Fruit fly (Drosophila melanogaster) whole organism, pupa: ENCODE data around the gene sip3.

Experiments used
- CG10348 ChIP-seq: fragments of 200-800 bp; sonication (Bioruptor generic); IDR thresholded peaks from 2 replicates; pipeline ENCODE4 v1.3.6; 2022; ENCODE audit warnings: missing biosample characterization, missing genetic modification characterization
- CG12605 ChIP-seq: fragments of 200-800 bp; sonication (Bioruptor generic); IDR thresholded peaks from 2 replicates; pipeline ENCODE4 v1.3.6; 2022; ENCODE audit warnings: missing biosample characterization, missing genetic modification characterization
- CG13204 ChIP-seq: fragments of 200-800 bp; sonication (Bioruptor generic); optimal IDR thresholded peaks from 2 replicates; lab custom pipeline; 2018; ENCODE audit warnings: missing biosample characterization, mild to moderate bottlenecking, missing genetic modification characterization, moderate library complexity
- CG14655 ChIP-seq: fragments of 200-800 bp; sonication (Bioruptor generic); optimal IDR thresholded peaks from 3 replicates; lab custom pipeline; 2017; ENCODE audit warnings: mild to moderate bottlenecking, missing biosample characterization, missing genetic modification reagents, missing genetic modification characterization
- CG15710 ChIP-seq: fragments of 200-800 bp; sonication (Bioruptor generic); optimal IDR thresholded peaks from 2 replicates; lab custom pipeline; 2018; ENCODE audit warnings: missing biosample characterization, mild to moderate bottlenecking, missing genetic modification characterization, moderate library complexity
- CG17806 ChIP-seq: fragments of 200-800 bp; sonication (Bioruptor generic); optimal IDR thresholded peaks from 2 replicates; lab custom pipeline; 2018; ENCODE audit warnings: missing biosample characterization, mild to moderate bottlenecking, missing genetic modification characterization, moderate library complexity
- CG32121 ChIP-seq: fragments of 200-800 bp; sonication (Bioruptor generic); IDR thresholded peaks from 2 replicates; pipeline ENCODE4 v1.3.6; 2022; ENCODE audit warnings: missing biosample characterization, missing genetic modification characterization
- CG34367 ChIP-seq: fragments of 200-800 bp; sonication (Bioruptor generic); optimal IDR thresholded peaks from 2 replicates; lab custom pipeline; 2018; ENCODE audit warnings: missing biosample characterization, mild to moderate bottlenecking, missing genetic modification characterization
- CG4496 ChIP-seq: fragments of 200-800 bp; sonication (Bioruptor generic); IDR thresholded peaks from 3 replicates; pipeline ENCODE4 v1.3.6; 2022; ENCODE audit warnings: missing biosample characterization, missing genetic modification characterization
- CG8159 ChIP-seq: fragments of 200-800 bp; sonication (Bioruptor generic); optimal IDR thresholded peaks from 3 replicates; lab custom pipeline; 2018; ENCODE audit warnings: missing biosample characterization, mild to moderate bottlenecking, missing genetic modification characterization, moderate library complexity
- CG8301 ChIP-seq: fragments of 200-800 bp; sonication (Bioruptor generic); optimal IDR thresholded peaks from 2 replicates; lab custom pipeline; 2018; ENCODE audit warnings: missing biosample characterization, mild to moderate bottlenecking, missing genetic modification characterization
- CG9948 ChIP-seq: fragments of 200-800 bp; sonication (Bioruptor generic); optimal IDR thresholded peaks from 2 replicates; lab custom pipeline; 2018; ENCODE audit warnings: missing biosample characterization, mild to moderate bottlenecking, missing genetic modification characterization, moderate library complexity
- D1 ChIP-seq: fragments of 200-800 bp; sonication (Bioruptor generic); optimal IDR thresholded peaks from 2 replicates; lab custom pipeline; 2018; ENCODE audit warnings: missing biosample characterization, mild to moderate bottlenecking, missing genetic modification characterization, moderate library complexity
- EcR ChIP-seq: fragments of 200-800 bp; sonication (Bioruptor generic); optimal IDR thresholded peaks from 3 replicates; lab custom pipeline; 2019; ENCODE audit warnings: missing biosample characterization, missing genetic modification characterization, mild to moderate bottlenecking, moderate library complexity, missing genetic modification reagents
- Ets98B ChIP-seq: fragments of 200-800 bp; sonication (Bioruptor generic); IDR thresholded peaks from 2 replicates; pipeline ENCODE4 v1.3.6; 2022; ENCODE audit warnings: missing biosample characterization, missing genetic modification characterization
- Pif1A ChIP-seq: fragments of 200-800 bp; sonication (Bioruptor generic); optimal IDR thresholded peaks from 3 replicates; lab custom pipeline; 2016; ENCODE audit warnings: missing biosample characterization, missing genetic modification characterization
- Pif1B ChIP-seq: fragments of 200-800 bp; sonication (Bioruptor generic); optimal IDR thresholded peaks from 3 replicates; lab custom pipeline; 2016; ENCODE audit warnings: missing biosample characterization, missing genetic modification characterization
- Snoo ChIP-seq: fragments of 200-800 bp; sonication (Bioruptor generic); optimal IDR thresholded peaks from 3 replicates; lab custom pipeline; 2017; ENCODE audit warnings: missing biosample characterization, mild to moderate bottlenecking, missing genetic modification characterization, inconsistent platforms
- fd96Ca ChIP-seq: fragments of 200-800 bp; sonication (Bioruptor generic); IDR thresholded peaks from 3 replicates; pipeline ENCODE4 v1.3.6; 2022; ENCODE audit warnings: missing biosample characterization, missing genetic modification characterization
- gl ChIP-seq: fragments of 200-800 bp; sonication (Bioruptor generic); optimal IDR thresholded peaks from 2 replicates; lab custom pipeline; 2018; ENCODE audit warnings: missing biosample characterization, mild to moderate bottlenecking, missing genetic modification characterization
- rn ChIP-seq: fragments of 200-800 bp; sonication (Bioruptor generic); IDR thresholded peaks from 2 replicates; pipeline ENCODE4 v1.3.6; 2022; ENCODE audit warnings: missing biosample characterization, missing genetic modification characterization

Gene sip3

DNA sequence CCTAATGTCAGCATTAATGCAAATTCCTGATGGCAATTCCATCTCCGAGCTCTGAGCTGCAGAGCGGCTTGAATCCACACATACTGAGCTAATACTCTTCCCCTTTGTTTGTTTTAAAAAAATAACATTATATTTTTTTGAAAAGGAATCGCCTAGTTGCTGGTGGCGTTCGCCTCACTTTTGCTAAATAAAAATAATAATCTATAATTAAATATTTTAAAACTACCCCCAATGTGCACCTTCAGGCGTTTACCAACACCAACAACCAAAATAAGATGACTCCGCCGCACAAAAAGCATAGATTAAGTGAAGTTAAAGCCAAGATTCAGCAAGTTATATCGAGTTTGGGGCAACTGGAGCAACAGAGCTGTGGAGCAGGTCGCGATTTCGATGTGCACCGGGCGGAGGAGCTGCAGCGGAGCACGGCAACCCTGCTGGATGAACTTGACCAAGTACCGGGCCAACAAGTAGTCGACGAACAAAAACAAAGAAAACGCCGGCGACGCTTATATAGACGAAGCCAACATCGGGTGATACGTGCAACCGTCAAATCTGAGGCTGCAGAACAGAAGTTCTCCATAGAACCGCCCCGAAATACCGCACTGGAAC, 27.9 kb upstream of the sip3 start, which contains the start of gene CG1896:
Gene CG1896 (plus strand): TSS at position 239 of the 609 bp plus-strand sequence.
- TF ChIP-seq CG12605 (GFP tag; lab: Robert Waterston, UW) (peak; percentile 23; the same call in 1 of the 2 replicates), CG34367 (peak; percentile 21), CG13204 (GFP tag; lab: Kevin White, UChicago) (no peak), CG10348 (no peak), Ets98B (GFP tag; lab: Robert Waterston, UW) (peak; percentile 70), CG8301 (tag; lab: Kevin White, UChicago) (peak; percentile 40), CG14655 (no peak), Pif1B (peak; percentile 75), CG32121 (GFP tag; lab: Robert Waterston, UW) (peak; percentile 51), CG15710 (tag; lab: Kevin White, UChicago) (peak; percentile 51), Pif1A (GFP tag; lab: Kevin White, UChicago) (peak; percentile 62), CG9948 (tag; lab: Kevin White, UChicago) (peak; percentile 24), rn (peak; percentile 52; the same call in 1 of the 2 replicates), Snoo (tag; lab: Kevin White, UChicago) (peak; percentile 65), CG8159 (tag; lab: Kevin White, UChicago) (peak; percentile 54), EcR (GFP tag; lab: Kevin White, UChicago) (no peak), CG17806 (tag; lab: Kevin White, UChicago) (peak; percentile 43), CG4496 (GFP tag; lab: Robert Waterston, UW) (peak; percentile 88), fd96Ca (GFP tag; lab: Robert Waterston, UW) (peak; percentile 83)

DNA sequence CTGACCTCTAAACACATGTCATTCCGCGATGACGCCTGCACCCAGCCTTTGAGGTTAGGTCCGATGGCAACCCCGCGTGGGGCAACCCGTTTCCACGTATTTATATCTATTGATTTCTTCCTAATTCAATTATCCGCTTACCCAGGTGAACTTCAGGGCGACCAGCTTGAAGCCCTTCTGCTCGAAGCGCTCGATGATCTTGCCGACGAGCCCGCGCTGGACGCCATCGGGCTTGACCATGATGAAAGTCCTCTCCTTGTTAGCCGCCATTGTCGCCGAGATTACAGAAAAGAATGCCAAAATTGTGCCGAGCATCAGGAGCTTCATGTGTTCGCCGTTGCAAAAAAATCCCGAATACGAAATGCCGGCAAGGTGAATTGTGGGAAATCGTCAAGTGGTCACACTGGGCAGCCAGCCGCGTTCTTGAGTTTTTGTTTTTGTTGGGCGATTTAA, 26.4 kb upstream of the sip3 start, which contains the start of gene awd:
Gene awd (minus strand): TSS at position 449 of the 453 bp plus-strand sequence.
- TF ChIP-seq CG8301 (tag; lab: Kevin White, UChicago) (peak; percentile 9), CG8159 (tag; lab: Kevin White, UChicago) (no peak), CG10348 (no peak), CG4496 (GFP tag; lab: Robert Waterston, UW) (no peak), fd96Ca (GFP tag; lab: Robert Waterston, UW) (0 out of 3 replicates have a peak, but pooled peaks have one; percentile 36), rn (no peak), CG32121 (GFP tag; lab: Robert Waterston, UW) (no peak), CG13204 (GFP tag; lab: Kevin White, UChicago) (no peak), Pif1A (GFP tag; lab: Kevin White, UChicago) (no peak), Ets98B (GFP tag; lab: Robert Waterston, UW) (no peak), D1 (no peak), gl (tag; lab: Kevin White, UChicago) (no peak), EcR (GFP tag; lab: Kevin White, UChicago) (peak; percentile 62), Pif1B (peak; percentile 26), CG34367 (no peak), Snoo (tag; lab: Kevin White, UChicago) (peak; percentile 33), CG15710 (tag; lab: Kevin White, UChicago) (peak; percentile 5), CG14655 (no peak), CG17806 (tag; lab: Kevin White, UChicago) (no peak), CG9948 (tag; lab: Kevin White, UChicago) (no peak), CG12605 (GFP tag; lab: Robert Waterston, UW) (no peak; the same call in 1 of the 2 replicates)

dm6 chr3R:31747429-31748048, 24.5 kb upstream of the sip3 start, which contains the start of the genes nero and CG1910:
Gene nero (minus strand): TSS chr3R:31747558.
Gene CG1910 (plus strand): TSS chr3R:31747643.
- TF ChIP-seq CG8159 (tag; lab: Kevin White, UChicago) (no peak), gl (tag; lab: Kevin White, UChicago) (no peak), CG14655 (no peak), CG12605 (GFP tag; lab: Robert Waterston, UW) (no peak), CG15710 (tag; lab: Kevin White, UChicago) (no peak), CG4496 (GFP tag; lab: Robert Waterston, UW) (no peak), D1 (no peak), CG17806 (tag; lab: Kevin White, UChicago) (no peak)

- TF ChIP-seq gl (tag; lab: Kevin White, UChicago): peak; percentile 79
- TF ChIP-seq Pif1B: peak; percentile 55
- TF ChIP-seq CG13204 (GFP tag; lab: Kevin White, UChicago): peak; percentile 93
- peak; percentile 69 for TF ChIP-seq EcR (GFP tag; lab: Kevin White, UChicago)
- TF ChIP-seq CG14655: no peak
- TF ChIP-seq CG12605 (GFP tag; lab: Robert Waterston, UW): no peak
- no peak for TF ChIP-seq Snoo (tag; lab: Kevin White, UChicago)
- peak; percentile 15 for TF ChIP-seq CG17806 (tag; lab: Kevin White, UChicago)
- TF ChIP-seq CG10348: no peak
- TF ChIP-seq CG8159 (tag; lab: Kevin White, UChicago): no peak
- no peak for TF ChIP-seq D1
- no peak for TF ChIP-seq CG4496 (GFP tag; lab: Robert Waterston, UW)
- no peak for TF ChIP-seq rn
- peak; percentile 4 for TF ChIP-seq CG9948 (tag; lab: Kevin White, UChicago)
- no peak for TF ChIP-seq CG32121 (GFP tag; lab: Robert Waterston, UW)
- TF ChIP-seq CG15710 (tag; lab: Kevin White, UChicago): peak; percentile 47
- peak; percentile 48 for TF ChIP-seq CG8301 (tag; lab: Kevin White, UChicago)
- TF ChIP-seq Ets98B (GFP tag; lab: Robert Waterston, UW): no peak
- peak; percentile 37 for TF ChIP-seq CG34367
- peak; percentile 38 for TF ChIP-seq Pif1A (GFP tag; lab: Kevin White, UChicago)
- TF ChIP-seq fd96Ca (GFP tag; lab: Robert Waterston, UW): no peak
Observed at dm6 chr3R:31748093-31748996, 23.7 kb upstream of the sip3 start.
